Worm (Caenorhabditis elegans): ENCODE results near the gene rrp-1.

DNA sequence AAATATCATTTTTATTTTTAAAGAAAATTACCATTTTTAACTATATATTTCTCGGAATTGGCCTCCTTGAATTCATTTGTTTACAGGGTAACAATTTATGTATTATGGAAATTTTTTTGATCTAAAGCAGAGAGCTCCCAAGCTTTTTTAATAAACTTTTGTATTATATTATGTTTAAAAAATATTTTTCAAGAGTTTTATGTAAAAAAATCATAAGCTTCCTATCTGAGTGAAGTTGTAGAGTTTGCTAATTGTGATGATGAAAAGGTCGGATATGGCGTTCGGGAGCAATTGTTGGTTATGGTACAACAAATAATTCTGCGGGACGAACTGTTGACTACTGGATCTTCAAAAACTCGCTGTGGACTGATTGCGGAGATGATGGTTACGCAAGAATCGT lies 39.2 kb upstream of the rrp-1 start, which contains the start of gene F44D12.19:
- TF ChIP-seq unc-39 (tag; optimal IDR thresholded peaks at IDR 0.05) (no peak), lsy-2 (tag; optimal IDR thresholded peaks at IDR 0.05) (no peak), mep-1 (tag; optimal IDR thresholded peaks at IDR 0.05) (no peak), lin-13 (tag; optimal IDR thresholded peaks at IDR 0.05) (no peak), elt-3 (tag; optimal IDR thresholded peaks at IDR 0.05) (no peak), nhr-76 (tag; optimal IDR thresholded peaks at IDR 0.05) (no peak), pha-4 (tag; optimal IDR thresholded peaks at IDR 0.05) (no peak), ces-1 (GFP tag; optimal IDR thresholded peaks at IDR 0.05) (no peak), flh-1 (GFP tag; optimal IDR thresholded peaks at IDR 0.05) (no peak)
